Worm (Caenorhabditis elegans) whole organism, L3 larva: Measurements from ENCODE around the gene fce-2.

Experiments
- R02D3.7 ChIP-seq: fragments of 150-350 bp; optimal IDR thresholded peaks from 2 replicates; lab custom pipeline; 2014; ENCODE audit warnings: missing biosample characterization, missing genetic modification characterization
- aly-2 ChIP-seq: fragments of 150-350 bp; optimal IDR thresholded peaks from 2 replicates; lab custom pipeline; 2014; ENCODE audit warnings: missing biosample characterization, missing genetic modification characterization
- ama-1 ChIP-seq: fragments of 150-350 bp; optimal IDR thresholded peaks from 2 replicates; lab custom pipeline; 2018
- ceh-16 ChIP-seq: sonication (generic microtip); optimal IDR thresholded peaks from 2 replicates; lab custom pipeline; 2017; ENCODE audit warnings: missing biosample characterization, missing genetic modification characterization
- ceh-28 ChIP-seq: fragments of 150-350 bp; optimal IDR thresholded peaks from 2 replicates; lab custom pipeline; 2014; ENCODE audit warnings: missing biosample characterization, missing genetic modification reagents, missing genetic modification characterization
- ceh-82 ChIP-seq: fragments of 150-350 bp; optimal IDR thresholded peaks from 2 replicates; lab custom pipeline; 2014; ENCODE audit warnings: missing biosample characterization, missing genetic modification characterization
- ceh-9 ChIP-seq: sonication (generic microtip); optimal IDR thresholded peaks from 2 replicates; lab custom pipeline; 2018; ENCODE audit warnings: missing biosample characterization, missing genetic modification characterization
- daf-12 ChIP-seq: fragments of 150-350 bp; optimal IDR thresholded peaks from 2 replicates; lab custom pipeline; 2014; ENCODE audit warnings: missing biosample characterization, missing genetic modification reagents, missing genetic modification characterization
- egl-27 ChIP-seq: sonication (generic microtip); optimal IDR thresholded peaks from 4 replicates; lab custom pipeline; 2017; ENCODE audit warnings: missing biosample characterization, missing genetic modification reagents, missing genetic modification characterization
- egl-5 ChIP-seq: fragments of 150-350 bp; optimal IDR thresholded peaks from 2 replicates; lab custom pipeline; 2017; ENCODE audit warnings: missing biosample characterization, missing genetic modification reagents, missing genetic modification characterization, inconsistent platforms
- elt-1 ChIP-seq: fragments of 150-350 bp; optimal IDR thresholded peaks from 2 replicates; lab custom pipeline; 2014; ENCODE audit warnings: missing biosample characterization, missing genetic modification characterization
- elt-2 ChIP-seq: sonication (generic microtip); optimal IDR thresholded peaks from 2 replicates; lab custom pipeline; 2016; ENCODE audit warnings: missing genetic modification reagents, mild to moderate bottlenecking, missing genetic modification characterization, missing compliant biosample characterization
- elt-3 ChIP-seq, 3 experiments: fragments of 150-350 bp in 1 of 3; sonication (generic microtip) in 2 of 3; optimal IDR thresholded peaks; 2 replicates in 2 of 3; 4 replicates in 1 of 3; lab custom pipeline; 2014 to 2017; ENCODE audit warnings: missing biosample characterization in 3 of 3, missing genetic modification characterization in 3 of 3
- fkh-10 ChIP-seq: sonication (generic microtip); optimal IDR thresholded peaks from 2 replicates; lab custom pipeline; 2017; ENCODE audit warnings: missing biosample characterization, missing genetic modification reagents, missing genetic modification characterization
- fkh-2 ChIP-seq: fragments of 150-350 bp; optimal IDR thresholded peaks from 2 replicates; lab custom pipeline; 2014; ENCODE audit warnings: missing biosample characterization, missing genetic modification reagents, missing genetic modification characterization
- fos-1 ChIP-seq: fragments of 150-350 bp; optimal IDR thresholded peaks from 2 replicates; lab custom pipeline; 2014; ENCODE audit warnings: missing biosample characterization, missing genetic modification characterization
- hmg-11 ChIP-seq: sonication (generic microtip); optimal IDR thresholded peaks from 2 replicates; lab custom pipeline; 2016; ENCODE audit warnings: missing genetic modification characterization, missing compliant biosample characterization
- jun-1 ChIP-seq: fragments of 150-350 bp; optimal IDR thresholded peaks from 2 replicates; lab custom pipeline; 2014; ENCODE audit warnings: missing biosample characterization, missing genetic modification reagents, missing genetic modification characterization
- lin-15B ChIP-seq: fragments of 150-350 bp; optimal IDR thresholded peaks from 2 replicates; lab custom pipeline; 2014; ENCODE audit warnings: missing biosample characterization, missing genetic modification characterization
- lin-39 ChIP-seq: fragments of 150-350 bp; optimal IDR thresholded peaks from 2 replicates; lab custom pipeline; 2018; ENCODE audit warnings: missing biosample characterization, missing genetic modification reagents, missing genetic modification characterization
- lsy-12 ChIP-seq: sonication (generic microtip); optimal IDR thresholded peaks from 2 replicates; lab custom pipeline; 2016; ENCODE audit warnings: mild to moderate bottlenecking, missing genetic modification characterization, missing compliant biosample characterization
- mdl-1 ChIP-seq: fragments of 150-350 bp; optimal IDR thresholded peaks from 2 replicates; lab custom pipeline; 2014; ENCODE audit warnings: missing biosample characterization, missing genetic modification characterization
- mml-1 ChIP-seq: fragments of 150-350 bp; sonication (generic microtip); optimal IDR thresholded peaks from 3 replicates; lab custom pipeline; 2014; ENCODE audit warnings: missing biosample characterization, missing genetic modification characterization
- nfya-1 ChIP-seq: sonication (generic microtip); optimal IDR thresholded peaks from 2 replicates; lab custom pipeline; 2017; ENCODE audit warnings: missing genetic modification characterization, mild to moderate bottlenecking, missing compliant biosample characterization, antibody characterized with exemption, moderate library complexity; ENCODE audit not compliant: insufficient read depth
- nhr-11 ChIP-seq: fragments of 150-350 bp; optimal IDR thresholded peaks from 2 replicates; lab custom pipeline; 2014; ENCODE audit warnings: missing biosample characterization, missing genetic modification characterization
- nhr-12 ChIP-seq: fragments of 150-350 bp; optimal IDR thresholded peaks from 2 replicates; lab custom pipeline; 2014; ENCODE audit warnings: missing biosample characterization, missing genetic modification characterization
- nhr-23 ChIP-seq: fragments of 150-350 bp; optimal IDR thresholded peaks from 2 replicates; lab custom pipeline; 2014; ENCODE audit warnings: missing biosample characterization, missing genetic modification reagents, missing genetic modification characterization
- nhr-237 ChIP-seq: fragments of 150-350 bp; optimal IDR thresholded peaks from 2 replicates; lab custom pipeline; 2014; ENCODE audit warnings: missing biosample characterization, missing genetic modification characterization
- nhr-25 ChIP-seq: sonication (generic microtip); optimal IDR thresholded peaks from 2 replicates; lab custom pipeline; 2017; ENCODE audit warnings: missing biosample characterization, missing genetic modification characterization
- nhr-43 ChIP-seq: sonication (generic microtip); optimal IDR thresholded peaks from 2 replicates; lab custom pipeline; 2016; ENCODE audit warnings: mild to moderate bottlenecking, missing genetic modification characterization, missing compliant biosample characterization; ENCODE audit not compliant: poor library complexity, severe bottlenecking
- nhr-76 ChIP-seq: fragments of 150-350 bp; sonication (generic microtip); optimal IDR thresholded peaks from 5 replicates; lab custom pipeline; 2014; ENCODE audit warnings: missing biosample characterization, missing genetic modification characterization
- nhr-77 ChIP-seq: fragments of 150-350 bp; optimal IDR thresholded peaks from 2 replicates; lab custom pipeline; 2014; ENCODE audit warnings: missing biosample characterization, missing genetic modification characterization
- pha-4 ChIP-seq: fragments of 150-350 bp; optimal IDR thresholded peaks from 2 replicates; lab custom pipeline; 2014; ENCODE audit warnings: missing biosample characterization, missing genetic modification reagents, missing genetic modification characterization
- pqm-1 ChIP-seq: fragments of 150-350 bp; optimal IDR thresholded peaks from 2 replicates; lab custom pipeline; 2017; ENCODE audit warnings: missing biosample characterization, missing genetic modification characterization, inconsistent platforms
- sea-2 ChIP-seq: fragments of 150-350 bp; sonication (generic microtip); optimal IDR thresholded peaks from 4 replicates; lab custom pipeline; 2014; ENCODE audit warnings: missing biosample characterization, missing genetic modification reagents, missing genetic modification characterization
- skn-1 ChIP-seq: fragments of 150-350 bp; optimal IDR thresholded peaks from 2 replicates; lab custom pipeline; 2014; ENCODE audit warnings: missing biosample characterization, missing genetic modification characterization
- snpc-4 ChIP-seq: fragments of 150-350 bp; optimal IDR thresholded peaks from 2 replicates; lab custom pipeline; 2014; ENCODE audit warnings: missing biosample characterization, missing genetic modification characterization
- tbx-2 ChIP-seq: sonication (generic microtip); optimal IDR thresholded peaks from 2 replicates; lab custom pipeline; 2016; ENCODE audit warnings: mild to moderate bottlenecking, missing genetic modification characterization, missing compliant biosample characterization
- unc-39 ChIP-seq: sonication (generic microtip); optimal IDR thresholded peaks from 4 replicates; lab custom pipeline; 2017; ENCODE audit warnings: missing biosample characterization, missing genetic modification characterization
- unc-62 ChIP-seq: fragments of 150-350 bp; sonication (generic microtip); optimal IDR thresholded peaks from 4 replicates; lab custom pipeline; 2014; ENCODE audit warnings: missing biosample characterization, missing genetic modification reagents, missing genetic modification characterization
- zag-1 ChIP-seq: fragments of 150-350 bp; optimal IDR thresholded peaks from 2 replicates; lab custom pipeline; 2014; ENCODE audit warnings: missing biosample characterization, missing genetic modification characterization
- ztf-11 ChIP-seq: fragments of 150-350 bp; optimal IDR thresholded peaks from 2 replicates; lab custom pipeline; 2014; ENCODE audit warnings: missing biosample characterization, missing genetic modification characterization
- ztf-4 ChIP-seq: fragments of 150-350 bp; optimal IDR thresholded peaks from 2 replicates; lab custom pipeline; 2014; ENCODE audit warnings: missing biosample characterization, missing genetic modification characterization

The fce-2 gene

DNA sequence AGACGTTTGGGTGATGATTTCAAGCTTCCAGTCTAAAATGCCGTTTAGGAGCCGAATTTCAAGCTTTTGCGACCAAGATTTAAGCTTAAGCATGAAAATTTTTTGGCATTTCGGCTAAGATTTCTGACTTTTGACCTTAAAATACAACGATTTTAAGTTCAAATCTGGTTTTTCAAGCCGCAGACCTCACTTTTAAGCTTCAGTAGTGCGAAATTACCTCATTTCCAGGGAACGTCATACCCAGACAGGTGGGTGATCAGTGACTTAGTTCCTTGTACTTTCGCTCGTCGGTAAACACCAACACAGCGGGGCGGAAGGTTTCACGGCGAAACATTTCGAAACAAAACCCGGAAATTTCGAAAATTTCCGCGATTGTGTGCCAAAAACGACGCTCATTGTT is 8.8 kb upstream of the fce-2 start:
- TF ChIP-seq egl-5 (tag; lab: Kevin White, UChicago): no peak
- peak; percentile 10 for TF ChIP-seq ama-1 (lab: Kevin White, UChicago)

DNA sequence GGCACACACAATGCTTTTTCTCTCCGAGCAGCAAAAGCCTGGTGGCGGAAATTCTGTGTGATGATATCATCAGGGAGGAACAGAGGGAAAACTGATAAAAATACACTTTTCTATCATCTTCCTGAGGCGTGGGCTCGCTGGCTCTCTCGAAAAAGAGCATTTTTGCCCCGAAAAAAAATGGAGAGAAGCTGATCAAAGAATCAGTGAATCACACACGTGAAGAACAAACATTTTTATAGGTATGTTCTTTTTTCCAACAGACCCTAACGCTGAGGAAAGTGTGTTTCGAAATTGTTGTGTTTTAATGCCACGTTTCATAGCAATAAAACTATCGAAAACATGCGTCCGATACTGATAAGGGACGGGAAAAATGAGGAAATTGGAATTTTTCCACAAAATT is 8.3 kb upstream of the fce-2 start:
- TF ChIP-seq jun-1 (tag; lab: Kevin White, UChicago): peak; percentile 25
- TF ChIP-seq nhr-25 (tag; lab: Kevin White, UChicago): no peak
- peak; percentile 28 for TF ChIP-seq lin-39 (tag; lab: Kevin White, UChicago)
- TF ChIP-seq pha-4 (tag; lab: Kevin White, UChicago): peak; percentile 36
- TF ChIP-seq elt-2: peak; percentile 63

DNA sequence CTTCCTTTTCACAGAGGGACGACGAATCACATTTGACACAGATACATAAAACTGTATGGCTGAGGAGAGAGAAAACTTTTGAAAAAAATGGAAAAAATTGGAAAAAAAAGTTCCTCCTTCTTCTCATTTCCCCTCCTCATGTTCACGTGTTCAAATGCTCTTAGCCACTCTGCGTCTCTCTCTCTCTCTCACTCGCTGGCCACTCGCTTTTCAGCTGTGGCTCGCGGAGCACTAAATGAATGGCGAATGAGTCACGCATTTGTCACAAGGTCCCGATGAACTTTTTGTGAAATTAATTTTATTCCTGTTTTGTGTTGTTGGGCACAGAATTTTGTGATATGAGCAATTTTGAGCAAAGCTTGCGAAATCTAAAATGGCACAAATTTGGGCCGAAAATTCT is 7.3 kb upstream of the fce-2 start:
- TF ChIP-seq aly-2 (tag; lab: Kevin White, UChicago) (no peak), pqm-1 (tag; lab: Kevin White, UChicago) (peak; percentile 35), mdl-1 (tag; lab: Kevin White, UChicago) (peak; percentile 73), ceh-28 (tag; lab: Kevin White, UChicago) (no peak), pha-4 (tag; lab: Kevin White, UChicago) (peak; percentile 62), snpc-4 (tag; lab: Kevin White, UChicago) (no peak), hmg-11 (tag; lab: Kevin White, UChicago) (peak; percentile 4), fkh-10 (peak; percentile 28), jun-1 (tag; lab: Kevin White, UChicago) (peak; percentile 50), unc-62 (GFP tag; lab: Kevin White, UChicago) (no peak), egl-5 (tag; lab: Kevin White, UChicago) (peak; percentile 75), lin-39 (tag; lab: Kevin White, UChicago) (peak; percentile 41), ama-1 (lab: Kevin White, UChicago) (no peak), ceh-9 (tag; lab: Kevin White, UChicago) (no peak), nfya-1 (tag; lab: Kevin White, UChicago) (peak; percentile 73), nhr-43 (tag; lab: Kevin White, UChicago) (no peak), nhr-12 (tag; lab: Kevin White, UChicago) (no peak), R02D3.7 (tag; lab: Kevin White, UChicago) (no peak), egl-27 (tag; lab: Kevin White, UChicago) (no peak), elt-3 (tag; optimal IDR thresholded peaks at IDR 0.05; lab: Kevin White, UChicago) (no peak), zag-1 (tag; lab: Kevin White, UChicago) (no peak), skn-1 (tag; lab: Kevin White, UChicago) (no peak), nhr-77 (tag; lab: Kevin White, UChicago) (no peak), daf-12 (tag; lab: Kevin White, UChicago) (no peak), elt-2 (peak; percentile 28), unc-39 (tag; lab: Kevin White, UChicago) (no peak), fos-1 (tag; lab: Kevin White, UChicago) (no peak), ztf-11 (tag; lab: Kevin White, UChicago) (no peak), lsy-12 (no peak), fkh-2 (tag; lab: Kevin White, UChicago) (no peak), ceh-16 (no peak), mml-1 (no peak), lin-15B (tag; lab: Kevin White, UChicago) (peak; percentile 5), ceh-82 (no peak), nhr-23 (tag; lab: Kevin White, UChicago) (no peak)
- TF ChIP-seq, all 47 proteins: peak for 11

- TF ChIP-seq nhr-43 (tag; lab: Kevin White, UChicago) (peak; percentile 36), nhr-76 (no peak), ztf-4 (tag; lab: Kevin White, UChicago) (no peak), lin-39 (tag; lab: Kevin White, UChicago) (peak; percentile 51), ceh-9 (tag; lab: Kevin White, UChicago) (no peak), pqm-1 (tag; lab: Kevin White, UChicago) (peak; percentile 85), sea-2 (GFP tag; lab: Kevin White, UChicago) (no peak), ztf-11 (tag; lab: Kevin White, UChicago) (no peak), pha-4 (tag; lab: Kevin White, UChicago) (peak; percentile 99), jun-1 (tag; lab: Kevin White, UChicago) (peak; percentile 86), elt-2 (peak; percentile 81), lsy-12 (peak; percentile 8), mml-1 (no peak), fos-1 (tag; lab: Kevin White, UChicago) (no peak), fkh-2 (tag; lab: Kevin White, UChicago) (no peak), unc-62 (GFP tag; lab: Kevin White, UChicago) (no peak), nhr-25 (tag; lab: Kevin White, UChicago) (no peak), R02D3.7 (tag; lab: Kevin White, UChicago) (no peak), tbx-2 (tag; lab: Kevin White, UChicago) (no peak), nfya-1 (tag; lab: Kevin White, UChicago) (peak; percentile 11), egl-27 (tag; lab: Kevin White, UChicago) (no peak), nhr-23 (tag; lab: Kevin White, UChicago) (peak; percentile 6), egl-5 (tag; lab: Kevin White, UChicago) (peak; percentile 85), skn-1 (tag; lab: Kevin White, UChicago) (no peak), elt-1 (tag; lab: Kevin White, UChicago) (no peak), hmg-11 (tag; lab: Kevin White, UChicago) (no peak), ceh-16 (no peak), lin-15B (tag; lab: Kevin White, UChicago) (peak; percentile 32), nhr-77 (tag; lab: Kevin White, UChicago) (no peak), daf-12 (tag; lab: Kevin White, UChicago) (no peak), nhr-11 (tag; lab: Kevin White, UChicago) (no peak), snpc-4 (tag; lab: Kevin White, UChicago) (peak; percentile 12), nhr-237 (tag; lab: Kevin White, UChicago) (no peak)
Measured at ce11 chrV:20418768-20419167, 6.3 kb upstream of the fce-2 start.
